Worm (Caenorhabditis elegans) whole organism, L4 larva: ENCODE measurements around the gene cnt-1.

ENCODE experiments used
- F37D6.2 ChIP-seq: sonication (generic microtip); optimal IDR thresholded peaks from 2 replicates; lab custom pipeline; 2016; ENCODE audit warnings: mild to moderate bottlenecking, missing genetic modification characterization, missing compliant biosample characterization
- F49E8.2 ChIP-seq: sonication (generic microtip); optimal IDR thresholded peaks from 2 replicates; lab custom pipeline; 2016; ENCODE audit warnings: missing compliant biosample characterization, mild to moderate bottlenecking, missing genetic modification characterization, borderline replicate concordance
- R02D3.7 ChIP-seq: fragments of 150-350 bp; sonication (generic microtip); optimal IDR thresholded peaks from 3 replicates; lab custom pipeline; 2014; ENCODE audit warnings: missing biosample characterization, missing genetic modification characterization
- Y105C5A.15 ChIP-seq: fragments of 200-800 bp; sonication (Bioruptor generic); IDR thresholded peaks from 2 replicates; pipeline ENCODE4 v1.3.6; 2022; ENCODE audit warnings: missing genetic modification characterization, missing compliant biosample characterization
- Y5F2A.4 ChIP-seq: fragments of 200-800 bp; sonication (Bioruptor generic); optimal IDR thresholded peaks from 2 replicates; lab custom pipeline; 2018; ENCODE audit warnings: mild to moderate bottlenecking, missing genetic modification characterization, missing compliant biosample characterization
- Y75B8A.6 ChIP-seq: fragments of 200-800 bp; sonication (Bioruptor generic); IDR thresholded peaks from 2 replicates; pipeline ENCODE4 v1.3.6; 2022; ENCODE audit warnings: missing genetic modification reagents, missing genetic modification characterization, missing compliant biosample characterization
- ZK337.2 ChIP-seq: fragments of 200-800 bp; sonication (Bioruptor generic); IDR thresholded peaks from 2 replicates; pipeline ENCODE4 v1.3.6; 2022; ENCODE audit warnings: missing genetic modification reagents, missing genetic modification characterization, missing compliant biosample characterization
- aha-1 ChIP-seq: fragments of 150-350 bp; peaks from one replicate; lab custom pipeline; 2014; ENCODE audit warnings: missing biosample characterization, missing genetic modification characterization
- ceh-28 ChIP-seq: fragments of 150-350 bp; optimal IDR thresholded peaks from 2 replicates; lab custom pipeline; 2014; ENCODE audit warnings: missing biosample characterization, missing genetic modification reagents, missing genetic modification characterization
- ceh-62 ChIP-seq: sonication (generic microtip); optimal IDR thresholded peaks from 2 replicates; lab custom pipeline; 2017; ENCODE audit warnings: missing biosample characterization, missing genetic modification characterization
- ces-1 ChIP-seq: fragments of 150-350 bp; sonication (generic microtip); optimal IDR thresholded peaks from 4 replicates; lab custom pipeline; 2014; ENCODE audit warnings: missing biosample characterization, missing genetic modification reagents, missing genetic modification characterization
- cey-2 ChIP-seq: sonication (generic microtip); optimal IDR thresholded peaks from 3 replicates; lab custom pipeline; 2017; ENCODE audit warnings: missing genetic modification characterization, mild to moderate bottlenecking, missing compliant biosample characterization, antibody characterized with exemption, borderline replicate concordance; ENCODE audit not compliant: insufficient read depth
- ctbp-1 ChIP-seq: fragments of 200-800 bp; sonication (Bioruptor generic); IDR thresholded peaks from 2 replicates; pipeline ENCODE4 v1.3.6; 2022; ENCODE audit warnings: missing genetic modification reagents, missing genetic modification characterization, missing compliant biosample characterization
- daf-12 ChIP-seq: fragments of 150-350 bp; optimal IDR thresholded peaks from 2 replicates; lab custom pipeline; 2014; ENCODE audit warnings: missing biosample characterization, missing genetic modification reagents, missing genetic modification characterization
- daf-19 ChIP-seq: fragments of 200-800 bp; sonication (Bioruptor generic); conservative IDR thresholded peaks from 2 replicates; pipeline ENCODE4 v1.3.6; 2022; ENCODE audit warnings: missing genetic modification characterization, missing compliant biosample characterization
- dpl-1 ChIP-seq: fragments of 150-350 bp; optimal IDR thresholded peaks from 2 replicates; lab custom pipeline; 2014; ENCODE audit warnings: missing biosample characterization, missing genetic modification reagents, missing genetic modification characterization
- duxl-1 ChIP-seq: sonication (generic microtip); optimal IDR thresholded peaks from 2 replicates; lab custom pipeline; 2016; ENCODE audit warnings: mild to moderate bottlenecking, missing genetic modification characterization, moderate library complexity, missing compliant biosample characterization; ENCODE audit not compliant: poor library complexity
- dve-1 ChIP-seq: sonication (generic microtip); optimal IDR thresholded peaks from 2 replicates; lab custom pipeline; 2017; ENCODE audit warnings: antibody characterized with exemption, mild to moderate bottlenecking, missing genetic modification characterization, missing compliant biosample characterization; ENCODE audit not compliant: insufficient read depth
- hlh-11 ChIP-seq: fragments of 200-800 bp; sonication (Bioruptor generic); optimal IDR thresholded peaks from 2 replicates; lab custom pipeline; 2018; ENCODE audit warnings: mild to moderate bottlenecking, missing genetic modification characterization, missing compliant biosample characterization
- hlh-30 ChIP-seq: sonication (generic microtip); optimal IDR thresholded peaks from 2 replicates; lab custom pipeline; 2017; ENCODE audit warnings: antibody characterized with exemption, mild to moderate bottlenecking, missing genetic modification characterization, missing compliant biosample characterization; ENCODE audit not compliant: insufficient read depth
- hmg-1.1 ChIP-seq: fragments of 200-800 bp; sonication (Bioruptor generic); IDR thresholded peaks from 2 replicates; pipeline ENCODE4 v1.3.6; 2022; ENCODE audit warnings: missing genetic modification reagents, missing genetic modification characterization, missing compliant biosample characterization
- jun-1 ChIP-seq: fragments of 150-350 bp; optimal IDR thresholded peaks from 2 replicates; lab custom pipeline; 2014; ENCODE audit warnings: missing biosample characterization, missing genetic modification reagents, missing genetic modification characterization
- lin-15B ChIP-seq: fragments of 150-350 bp; sonication (generic microtip); optimal IDR thresholded peaks from 3 replicates; lab custom pipeline; 2014; ENCODE audit warnings: missing biosample characterization, missing genetic modification characterization
- lin-38 ChIP-seq: fragments of 200-800 bp; sonication (Bioruptor generic); IDR thresholded peaks from 2 replicates; pipeline ENCODE4 v1.3.6; 2022; ENCODE audit warnings: missing genetic modification reagents, missing genetic modification characterization, missing compliant biosample characterization
- lir-3 ChIP-seq: sonication (generic microtip); optimal IDR thresholded peaks from 2 replicates; lab custom pipeline; 2016; ENCODE audit warnings: mild to moderate bottlenecking, missing genetic modification characterization, missing compliant biosample characterization
- lsy-2 ChIP-seq, 2 experiments: fragments of 150-350 bp in 1 of 2; sonication (generic microtip) in 1 of 2; optimal IDR thresholded peaks; 2 replicates each; lab custom pipeline; 2014 to 2017; ENCODE audit warnings: missing biosample characterization in 2 of 2, missing genetic modification characterization in 2 of 2
- madf-5 ChIP-seq, 2 experiments: fragments of 200-800 bp; sonication (Bioruptor generic); IDR thresholded peaks; 2 replicates each; pipeline ENCODE4 v1.3.6; 2022; ENCODE audit warnings: missing compliant biosample characterization in 2 of 2, missing genetic modification characterization in 2 of 2
- madf-9 ChIP-seq: fragments of 200-800 bp; sonication (Bioruptor generic); conservative IDR thresholded peaks from 2 replicates; pipeline ENCODE4 v1.3.6; 2022; ENCODE audit warnings: missing genetic modification reagents, missing genetic modification characterization, missing compliant biosample characterization
- mdl-1 ChIP-seq, 2 experiments: fragments of 150-350 bp in 1 of 2; sonication (generic microtip) in 1 of 2; optimal IDR thresholded peaks; 2 replicates each; lab custom pipeline; 2014 to 2017; ENCODE audit warnings: missing biosample characterization in 2 of 2, missing genetic modification characterization in 2 of 2
- mep-1 ChIP-seq: fragments of 150-350 bp; sonication (generic microtip); optimal IDR thresholded peaks from 3 replicates; lab custom pipeline; 2014; ENCODE audit warnings: missing biosample characterization, missing genetic modification characterization
- mxl-3 ChIP-seq: fragments of 200-800 bp; sonication (Bioruptor generic); optimal IDR thresholded peaks from 2 replicates; lab custom pipeline; 2018; ENCODE audit warnings: mild to moderate bottlenecking, missing genetic modification characterization, missing compliant biosample characterization
- nhr-10 ChIP-seq: fragments of 150-350 bp; optimal IDR thresholded peaks from 2 replicates; lab custom pipeline; 2014; ENCODE audit warnings: missing biosample characterization, missing genetic modification characterization
- nhr-11 ChIP-seq: fragments of 150-350 bp; optimal IDR thresholded peaks from 2 replicates; lab custom pipeline; 2014; ENCODE audit warnings: missing biosample characterization, missing genetic modification characterization
- nhr-25 ChIP-seq: sonication (generic microtip); optimal IDR thresholded peaks from 2 replicates; lab custom pipeline; 2017; ENCODE audit warnings: missing genetic modification characterization, mild to moderate bottlenecking, missing compliant biosample characterization, antibody characterized with exemption, moderate library complexity, borderline replicate concordance; ENCODE audit not compliant: insufficient read depth
- nhr-28 ChIP-seq: fragments of 150-350 bp; optimal IDR thresholded peaks from 2 replicates; lab custom pipeline; 2014; ENCODE audit warnings: missing biosample characterization, missing genetic modification characterization
- nhr-42 ChIP-seq: fragments of 200-800 bp; sonication (Bioruptor generic); IDR thresholded peaks from 2 replicates; pipeline ENCODE4 v1.3.6; 2022; ENCODE audit warnings: missing genetic modification characterization, missing compliant biosample characterization
- pha-4 ChIP-seq, 2 experiments: fragments of 150-350 bp in 1 of 2; fragments of 200-800 bp in 1 of 2; sonication (Bioruptor generic) in 1 of 2; IDR thresholded peaks in 1 of 2; optimal IDR thresholded peaks in 1 of 2; 2 replicates each; pipeline versions ENCODE4 v1.3.6 to Lab custom; 2014 to 2022; ENCODE audit warnings: missing genetic modification characterization in 2 of 2, missing genetic modification reagents in 2 of 2, missing biosample characterization in 1 of 2, missing compliant biosample characterization in 1 of 2
- php-3 ChIP-seq: fragments of 200-800 bp; sonication (Bioruptor generic); IDR thresholded peaks from 2 replicates; pipeline ENCODE4 v1.3.6; 2022; ENCODE audit warnings: missing genetic modification reagents, missing genetic modification characterization, missing compliant biosample characterization
- rbr-2 ChIP-seq: sonication (generic microtip); optimal IDR thresholded peaks from 2 replicates; lab custom pipeline; 2016; ENCODE audit warnings: missing genotype, missing genetic modification characterization, missing compliant biosample characterization
- sdz-12 ChIP-seq: fragments of 200-800 bp; sonication (Bioruptor generic); optimal IDR thresholded peaks from 2 replicates; lab custom pipeline; 2018; ENCODE audit warnings: mild to moderate bottlenecking, missing genetic modification characterization, missing compliant biosample characterization
- snpc-1.2 ChIP-seq: fragments of 200-800 bp; sonication (Bioruptor generic); IDR thresholded peaks from 2 replicates; pipeline ENCODE4 v1.3.6; 2022; ENCODE audit warnings: missing genetic modification reagents, missing genetic modification characterization, missing compliant biosample characterization
- spr-3 ChIP-seq: fragments of 200-800 bp; sonication (Bioruptor generic); optimal IDR thresholded peaks from 2 replicates; lab custom pipeline; 2018; ENCODE audit warnings: mild to moderate bottlenecking, missing genetic modification characterization, missing compliant biosample characterization
- tag-97 ChIP-seq: fragments of 200-800 bp; sonication (Bioruptor generic); IDR thresholded peaks from 2 replicates; pipeline ENCODE4 v1.3.6; 2022; ENCODE audit warnings: missing genetic modification characterization, missing compliant biosample characterization
- unc-130 ChIP-seq: sonication (generic microtip); optimal IDR thresholded peaks from 2 replicates; lab custom pipeline; 2016; ENCODE audit warnings: missing genetic modification reagents, missing genetic modification characterization, missing compliant biosample characterization
- unc-39 ChIP-seq: sonication (generic microtip); optimal IDR thresholded peaks from 2 replicates; lab custom pipeline; 2017; ENCODE audit warnings: missing biosample characterization, missing genetic modification characterization
- zag-1 ChIP-seq: fragments of 150-350 bp; optimal IDR thresholded peaks from 2 replicates; lab custom pipeline; 2014; ENCODE audit warnings: missing biosample characterization, missing genetic modification characterization
- zfp-2 ChIP-seq: sonication (generic microtip); optimal IDR thresholded peaks from 2 replicates; lab custom pipeline; 2016; ENCODE audit warnings: mild to moderate bottlenecking, missing genetic modification characterization, missing compliant biosample characterization
- zfp-3 ChIP-seq: fragments of 200-800 bp; sonication (Bioruptor generic); conservative IDR thresholded peaks from 2 replicates; pipeline ENCODE4 v1.3.6; 2022; ENCODE audit warnings: missing genetic modification reagents, missing genetic modification characterization, missing compliant biosample characterization
- zip-11 ChIP-seq: fragments of 200-800 bp; sonication (Bioruptor generic); IDR thresholded peaks from 2 replicates; pipeline ENCODE4 v1.3.6; 2022; ENCODE audit warnings: missing genetic modification characterization, missing compliant biosample characterization

cnt-1 gene

ce11 chrII:12054558-12054957, 34.1 kb downstream of the cnt-1 start (continued):
- TF ChIP-seq F49E8.2 (tag; lab: Kevin White, UChicago) (no peak), madf-9 (GFP tag; lab: Robert Waterston, UW) (no peak), F37D6.2 (tag; lab: Kevin White, UChicago) (no peak), mxl-3 (no peak), R02D3.7 (tag; lab: Kevin White, UChicago) (no peak), daf-19 (no peak), hlh-11 (tag; lab: Kevin White, UChicago) (peak; percentile 19), nhr-25 (tag; lab: Kevin White, UChicago) (peak; percentile 19), dve-1 (peak; percentile 15), mdl-1 (tag; optimal IDR thresholded peaks at IDR 0.05; lab: Kevin White, UChicago) (peak in 1 of 2 experiments; percentile 34), zag-1 (tag; lab: Kevin White, UChicago) (no peak), hlh-30 (tag; lab: Kevin White, UChicago) (no peak), ceh-28 (tag; lab: Kevin White, UChicago) (no peak), Y5F2A.4 (GFP tag; lab: Kevin White, UChicago) (no peak), ctbp-1 (GFP tag; lab: Robert Waterston, UW) (no peak), lin-38 (GFP tag; lab: Robert Waterston, UW) (no peak), aha-1 (tag; lab: Kevin White, UChicago) (peak; percentile 66), Y105C5A.15 (GFP tag; lab: Robert Waterston, UW) (no peak), lir-3 (tag; lab: Kevin White, UChicago) (no peak), cey-2 (tag; lab: Kevin White, UChicago) (no peak), php-3 (GFP tag; lab: Robert Waterston, UW) (no peak), nhr-28 (tag; lab: Kevin White, UChicago) (no peak), ZK337.2 (no peak), nhr-42 (no peak), Y75B8A.6 (GFP tag; lab: Robert Waterston, UW) (no peak), mep-1 (no peak), jun-1 (tag; lab: Kevin White, UChicago) (no peak), spr-3 (GFP tag; lab: Kevin White, UChicago) (no peak), pha-4 (GFP tag; IDR thresholded peaks at IDR 0.05; lab: Robert Waterston, UW) (no peak), pha-4 (tag; optimal IDR thresholded peaks at IDR 0.05; lab: Kevin White, UChicago) (no peak)
- TF ChIP-seq, all 104 proteins: peak for 7

- TF ChIP-seq zip-11 (GFP tag; lab: Robert Waterston, UW) (no peak), tag-97 (GFP tag; lab: Robert Waterston, UW) (no peak), dpl-1 (no peak), daf-12 (tag; lab: Kevin White, UChicago) (no peak), lsy-2 (tag; optimal IDR thresholded peaks at IDR 0.05; lab: Kevin White, UChicago) (peak in 1 of 2 experiments; percentile 1), spr-3 (GFP tag; lab: Kevin White, UChicago) (no peak), snpc-1.2 (no peak), sdz-12 (GFP tag; lab: Kevin White, UChicago) (no peak), hmg-1.1 (0 out of 2 replicates have a peak, but pooled peaks have one; percentile 15), nhr-10 (tag; lab: Kevin White, UChicago) (no peak), duxl-1 (tag; lab: Kevin White, UChicago) (no peak), unc-39 (tag; lab: Kevin White, UChicago) (no peak), zfp-3 (GFP tag; lab: Robert Waterston, UW) (no peak), unc-130 (GFP tag; lab: Kevin White, UChicago) (no peak), hlh-11 (tag; lab: Kevin White, UChicago) (no peak), rbr-2 (tag; lab: Kevin White, UChicago) (no peak), ceh-62 (no peak), F37D6.2 (tag; lab: Kevin White, UChicago) (no peak), dve-1 (no peak), nhr-11 (tag; lab: Kevin White, UChicago) (no peak), R02D3.7 (tag; lab: Kevin White, UChicago) (no peak), lin-15B (tag; lab: Kevin White, UChicago) (no peak), aha-1 (tag; lab: Kevin White, UChicago) (peak; percentile 27), ces-1 (no peak), madf-5 (GFP tag; IDR thresholded peaks at IDR 0.05; lab: Robert Waterston, UW) (0 out of 4 replicates have a peak, but pooled peaks of 1 of the 2 experiments have one; percentile 28), zfp-2 (tag; lab: Kevin White, UChicago) (no peak)
- TF ChIP-seq, all 104 proteins: peak for 4
These were observed 34.5 kb downstream of the cnt-1 start for ce11 chrII:12054150-12054549.
